2 fruit fly cellular contexts compared by ENCODE assay signal in the genomic region with DNA sequence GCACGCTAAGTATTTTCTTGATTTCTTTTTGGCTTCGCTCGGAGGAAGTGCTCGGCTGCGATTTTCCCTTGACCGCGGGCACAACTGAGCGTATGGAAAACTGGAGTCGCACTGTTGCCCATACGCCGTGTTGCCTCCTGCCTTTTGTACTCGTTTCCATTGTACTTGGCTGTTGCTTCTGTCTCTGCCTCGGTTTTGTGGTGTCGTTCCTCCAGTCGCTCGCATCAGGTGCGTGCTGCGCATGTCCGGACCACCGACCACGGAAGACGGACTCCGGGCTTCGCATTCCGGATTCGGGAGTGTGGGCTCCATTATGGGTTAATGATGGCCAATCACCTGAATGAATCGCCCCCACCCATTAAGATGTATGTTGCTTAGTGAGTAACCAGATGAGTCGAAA.
TF ChIP-seq lines count a peak whose summit lies in the region.

A gene (minus strand): TSS at position 139 of the 400 bp plus-strand sequence.

- no peak for TF ChIP-seq CTCF in whole organism, embryonic (GFP tag; optimal IDR thresholded peaks at IDR 0.05; lab: Kevin White, UChicago)

TF ChIP-seq in whole organism, embryonic, 481 proteins besides CTCF, POLR2A, EP300 and RAD21:
- 0 out of 2 replicates have a peak, but pooled peaks have one; percentile 9 for TF ChIP-seq lmd (GFP tag; IDR thresholded peaks at IDR 0.05; lab: Robert Waterston, UW)
- no peak for TF ChIP-seq Asciz (GFP tag; optimal IDR thresholded peaks at IDR 0.05; lab: Kevin White, UChicago)
- no peak for TF ChIP-seq salm (tag; optimal IDR thresholded peaks at IDR 0.05; lab: Kevin White, UChicago)
- TF ChIP-seq rib (GFP tag; IDR thresholded peaks at IDR 0.05; lab: Robert Waterston, UW): no peak
- no peak for TF ChIP-seq CG14014 (GFP tag; IDR thresholded peaks at IDR 0.05; lab: Robert Waterston, UW)
- no peak for TF ChIP-seq CG1792 (GFP tag; optimal IDR thresholded peaks at IDR 0.05; lab: Kevin White, UChicago)
- TF ChIP-seq abd-A (tag; optimal IDR thresholded peaks at IDR 0.05; lab: Kevin White, UChicago): peak; percentile 69
- 0 out of 2 replicates have a peak, but pooled peaks have one; percentile 19 for TF ChIP-seq CG10321 (GFP tag; IDR thresholded peaks at IDR 0.05; lab: Robert Waterston, UW)
- TF ChIP-seq CG2199 (GFP tag; IDR thresholded peaks at IDR 0.05; lab: Robert Waterston, UW): no peak
- TF ChIP-seq Med (GFP tag; lab: Kevin White, UChicago): peak; percentile 81
- 0 out of 2 replicates have a peak, but pooled peaks have one; percentile 21 for TF ChIP-seq CG32532 (GFP tag; IDR thresholded peaks at IDR 0.05; lab: Robert Waterston, UW)
- 0 out of 3 replicates have a peak, but pooled peaks have one; percentile 29 for TF ChIP-seq ken (GFP tag; IDR thresholded peaks at IDR 0.05; lab: Robert Waterston, UW)
- TF ChIP-seq CG10543 (GFP tag; optimal IDR thresholded peaks at IDR 0.05; lab: Kevin White, UChicago): peak; percentile 54
- TF ChIP-seq Deaf1 (tag; optimal IDR thresholded peaks at IDR 0.05; lab: Kevin White, UChicago): peak; percentile 86
- TF ChIP-seq CG9797 (GFP tag; optimal IDR thresholded peaks at IDR 0.05; lab: Kevin White, UChicago): no peak
- no peak for TF ChIP-seq CG2129 (GFP tag; IDR thresholded peaks at IDR 0.05; lab: Robert Waterston, UW; ENCODE audit: partially characterized antibody)
- no peak for TF ChIP-seq CG7928 (GFP tag; optimal IDR thresholded peaks at IDR 0.05; lab: Kevin White, UChicago)
- no peak for TF ChIP-seq CG2678 (tag; optimal IDR thresholded peaks at IDR 0.05; lab: Kevin White, UChicago)
- TF ChIP-seq Bgb (GFP tag; IDR thresholded peaks at IDR 0.05; lab: Robert Waterston, UW; ENCODE audit: partially characterized antibody): peak; percentile 24; the same call in 1 of the 2 replicates
- TF ChIP-seq CG12236 (GFP tag; optimal IDR thresholded peaks at IDR 0.05; lab: Kevin White, UChicago): no peak
- no peak for TF ChIP-seq pfk (GFP tag; optimal IDR thresholded peaks at IDR 0.05; lab: Kevin White, UChicago)
- no peak for TF ChIP-seq CG15479 (GFP tag; optimal IDR thresholded peaks at IDR 0.05; lab: Kevin White, UChicago)
- 0 out of 3 replicates have a peak, but pooled peaks have one; percentile 8 for TF ChIP-seq z (GFP tag; IDR thresholded peaks at IDR 0.05; lab: Robert Waterston, UW)
- TF ChIP-seq HLH54F (GFP tag; optimal IDR thresholded peaks at IDR 0.05; lab: Kevin White, UChicago): no peak
- peak; percentile 49 for TF ChIP-seq Nf-YC (tag; optimal IDR thresholded peaks at IDR 0.05; lab: Kevin White, UChicago)
- no peak for TF ChIP-seq corto (GFP tag; optimal IDR thresholded peaks at IDR 0.05; lab: Kevin White, UChicago)
- no peak for TF ChIP-seq CG4617 (GFP tag; optimal IDR thresholded peaks at IDR 0.05; lab: Kevin White, UChicago; ENCODE audit: borderline replicate concordance)
- TF ChIP-seq sens (GFP tag; lab: Kevin White, UChicago): peak; percentile 9
- 0 out of 2 replicates have a peak, but pooled peaks have one; percentile 43 for TF ChIP-seq CG7372 (GFP tag; IDR thresholded peaks at IDR 0.05; lab: Robert Waterston, UW)
- TF ChIP-seq CG4328 (GFP tag; optimal IDR thresholded peaks at IDR 0.05; lab: Kevin White, UChicago): no peak
- no peak for TF ChIP-seq NFAT (GFP tag; IDR thresholded peaks at IDR 0.05; lab: Robert Waterston, UW)
- TF ChIP-seq ewg (GFP tag; optimal IDR thresholded peaks at IDR 0.05; lab: Kevin White, UChicago): peak; percentile 67
- TF ChIP-seq Dek (tag; optimal IDR thresholded peaks at IDR 0.05; lab: Kevin White, UChicago): no peak
- TF ChIP-seq sna (GFP tag; IDR thresholded peaks at IDR 0.05; lab: Robert Waterston, UW; ENCODE audit: partially characterized antibody): peak; percentile 10; the same call in 1 of the 2 replicates
- TF ChIP-seq scrt (GFP tag; optimal IDR thresholded peaks at IDR 0.05; lab: Kevin White, UChicago): peak; percentile 66
- peak; percentile 22 for TF ChIP-seq CG15514 (GFP tag; optimal IDR thresholded peaks at IDR 0.05; lab: Kevin White, UChicago)
- peak; percentile 20; the same call in 1 of the 2 replicates for TF ChIP-seq amos (GFP tag; IDR thresholded peaks at IDR 0.05; lab: Robert Waterston, UW; ENCODE audit: partially characterized antibody)
- TF ChIP-seq fd3F (GFP tag; optimal IDR thresholded peaks at IDR 0.05; lab: Kevin White, UChicago): no peak

TF ChIP-seq in whole organism, pupa, 21 proteins besides CTCF, POLR2A, EP300 and RAD21:
- TF ChIP-seq CG12605 (GFP tag; IDR thresholded peaks at IDR 0.05; lab: Robert Waterston, UW): no peak
- no peak for TF ChIP-seq CG14655 (GFP tag; optimal IDR thresholded peaks at IDR 0.05; lab: Kevin White, UChicago)
- 0 out of 3 replicates have a peak, but pooled peaks have one; percentile 7 for TF ChIP-seq fd96Ca (GFP tag; IDR thresholded peaks at IDR 0.05; lab: Robert Waterston, UW)
- no peak for TF ChIP-seq gl (tag; optimal IDR thresholded peaks at IDR 0.05; lab: Kevin White, UChicago)
- TF ChIP-seq rn (GFP tag; IDR thresholded peaks at IDR 0.05; lab: Robert Waterston, UW): no peak
- TF ChIP-seq CG4496 (GFP tag; IDR thresholded peaks at IDR 0.05; lab: Robert Waterston, UW): 0 out of 3 replicates have a peak, but pooled peaks have one; percentile 25
